Worm (Caenorhabditis elegans): ENCODE measurements around the gene CC8.2.

DNA sequence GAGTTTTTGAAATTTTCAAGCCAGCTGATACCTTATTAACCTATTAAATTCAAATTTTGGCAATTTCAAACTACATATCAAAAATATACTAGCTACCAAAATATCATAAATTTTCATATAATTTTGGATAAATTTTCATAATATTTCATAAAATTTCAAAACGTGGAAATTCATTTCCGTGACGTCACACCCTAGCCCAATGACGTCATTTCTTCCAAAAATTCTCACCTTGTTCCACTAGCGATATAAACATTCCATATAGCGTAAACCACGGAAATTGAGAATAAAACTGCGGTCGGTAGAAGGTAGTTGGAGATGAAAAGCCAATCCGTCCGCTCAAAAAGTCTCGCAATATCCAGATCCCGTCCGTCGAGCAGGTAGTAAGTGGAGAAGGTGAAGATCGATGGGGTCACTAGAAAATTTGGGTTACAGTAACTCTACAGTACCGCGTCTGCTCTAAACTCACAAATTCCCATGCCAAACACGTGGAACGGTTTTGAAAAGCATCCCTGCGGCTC is 12.7 kb upstream of the CC8.2 start:
- no peak for TF ChIP-seq dve-1 (tag; optimal IDR thresholded peaks at IDR 0.05)
- no peak for TF ChIP-seq pha-4 (tag; optimal IDR thresholded peaks at IDR 0.05)
- TF ChIP-seq ceh-2 (tag; optimal IDR thresholded peaks at IDR 0.05) = no peak
- no peak for TF ChIP-seq tbx-2 (tag; optimal IDR thresholded peaks at IDR 0.05)
- no peak for TF ChIP-seq odd-2 (tag; optimal IDR thresholded peaks at IDR 0.05)

Measured in whole organism, late embryonic.